Worm (Caenorhabditis elegans): Measurements from ENCODE around the gene wbp-2.

wbp-2 gene

DNA sequence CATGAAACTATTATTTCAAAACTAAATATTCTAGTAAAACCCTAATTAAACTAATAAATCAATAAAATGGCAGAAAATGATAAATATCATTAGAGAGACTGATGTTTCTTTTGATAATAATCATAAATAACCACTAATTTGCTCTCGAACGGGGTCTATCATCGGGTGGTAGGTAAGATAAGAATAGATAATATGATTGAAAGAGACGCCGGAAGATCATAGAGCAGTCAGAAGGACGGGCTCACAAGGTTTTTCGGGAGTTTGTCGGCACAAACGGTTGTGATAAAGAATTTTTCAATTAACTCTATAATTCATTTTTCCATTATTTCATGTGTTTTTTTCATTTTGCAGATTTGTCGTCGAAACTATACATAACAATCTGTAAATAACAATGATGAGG lies 28.5 kb upstream of the wbp-2 start:
- TF ChIP-seq elt-2 (tag; optimal IDR thresholded peaks at IDR 0.05) (peak; percentile 83), lin-14 (GFP tag; optimal IDR thresholded peaks at IDR 0.05) (peak; percentile 27), zag-1 (tag; optimal IDR thresholded peaks at IDR 0.05) (no peak), nhr-20 (tag; optimal IDR thresholded peaks at IDR 0.05) (peak; percentile 12), ztf-11 (tag; optimal IDR thresholded peaks at IDR 0.05) (no peak), pqm-1 (tag; optimal IDR thresholded peaks at IDR 0.05) (peak; percentile 3), nhr-90 (tag; optimal IDR thresholded peaks at IDR 0.05; ENCODE audit: poor library complexity) (peak; percentile 13)

- TF ChIP-seq snu-23 (GFP tag; optimal IDR thresholded peaks at IDR 0.05) (no peak), skn-1 (tag; optimal IDR thresholded peaks at IDR 0.05) (peak; percentile 1), snpc-4 (tag; optimal IDR thresholded peaks at IDR 0.05) (no peak), ceh-82 (tag; optimal IDR thresholded peaks at IDR 0.05) (peak in 1 of 3 experiments; percentile 15), ceh-8 (GFP tag; optimal IDR thresholded peaks at IDR 0.05) (no peak), lin-14 (GFP tag; optimal IDR thresholded peaks at IDR 0.05) (peak; percentile 24), nhr-11 (tag; optimal IDR thresholded peaks at IDR 0.05) (no peak), hlh-4 (tag; optimal IDR thresholded peaks at IDR 0.05) (no peak), mef-2 (tag; optimal IDR thresholded peaks at IDR 0.05) (no peak), aly-2 (tag; optimal IDR thresholded peaks at IDR 0.05) (no peak), nhr-90 (tag; optimal IDR thresholded peaks at IDR 0.05; ENCODE audit: poor library complexity) (no peak), jun-1 (tag; optimal IDR thresholded peaks at IDR 0.05) (no peak), vab-15 (tag; optimal IDR thresholded peaks at IDR 0.05) (no peak)
Measured at ce11 chrII:9303545-9303944, 26.0 kb upstream of the wbp-2 start.

- TF ChIP-seq nhr-20 (tag; optimal IDR thresholded peaks at IDR 0.05) (no peak), egl-13 (tag; optimal IDR thresholded peaks at IDR 0.05) (no peak), sox-4 (tag; optimal IDR thresholded peaks at IDR 0.05) (no peak)
Measured at ce11 chrII:9304849-9305248, 24.7 kb upstream of the wbp-2 start.

DNA sequence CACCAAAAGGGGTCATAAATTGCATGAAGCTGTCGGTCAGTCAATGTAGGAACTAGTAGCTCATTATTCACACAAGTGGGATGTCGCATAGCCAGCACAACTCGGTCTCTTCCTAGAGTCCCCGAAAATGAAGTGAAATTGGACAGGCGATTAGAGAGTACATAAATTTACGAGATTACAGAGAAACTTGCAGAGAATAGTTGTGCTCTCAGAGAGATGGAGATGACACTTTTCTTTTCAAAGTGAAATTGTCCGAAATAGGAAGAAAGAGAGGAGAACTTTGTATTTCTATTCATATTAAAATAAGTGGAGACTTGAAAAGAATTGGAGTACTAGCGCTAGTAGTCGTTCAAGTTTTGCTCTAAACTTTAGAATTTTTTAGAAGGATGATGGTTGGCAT lies 24.0 kb upstream of the wbp-2 start:
- no peak for TF ChIP-seq ceh-88 (GFP tag; IDR thresholded peaks at IDR 0.05)
- TF ChIP-seq nhr-11 (tag; optimal IDR thresholded peaks at IDR 0.05) = no peak
- peak; percentile 61 for TF ChIP-seq lin-14 (GFP tag; optimal IDR thresholded peaks at IDR 0.05)
- TF ChIP-seq xbp-1 (tag; optimal IDR thresholded peaks at IDR 0.05) = no peak
- TF ChIP-seq nhr-237 (tag; optimal IDR thresholded peaks at IDR 0.05) = no peak
- no peak for TF ChIP-seq aly-2 (tag; optimal IDR thresholded peaks at IDR 0.05)
- TF ChIP-seq snpc-4 (tag; optimal IDR thresholded peaks at IDR 0.05) = peak; percentile 5
- no peak for TF ChIP-seq efl-1 (optimal IDR thresholded peaks at IDR 0.05)
- peak in 1 of 2 experiments; percentile 84 for TF ChIP-seq efl-1 (GFP tag; optimal IDR thresholded peaks at IDR 0.05 in 1 of 2)

ce11 chrII:9306835-9307234 lies 22.7 kb upstream of the wbp-2 start:
- TF ChIP-seq lin-39 (tag; optimal IDR thresholded peaks at IDR 0.05) (peak; percentile 60), nhr-71 (tag; optimal IDR thresholded peaks at IDR 0.05) (peak; percentile 47), ztf-11 (tag; optimal IDR thresholded peaks at IDR 0.05) (no peak), sptf-1 (tag; optimal IDR thresholded peaks at IDR 0.05) (no peak), fkh-4 (tag; optimal IDR thresholded peaks at IDR 0.05; ENCODE audit: borderline replicate concordance) (peak; percentile 9), egl-13 (tag; optimal IDR thresholded peaks at IDR 0.05) (no peak), unc-130 (tag; optimal IDR thresholded peaks at IDR 0.05) (peak; percentile 42), rnt-1 (tag; optimal IDR thresholded peaks at IDR 0.05) (peak; percentile 70), lsy-2 (tag; optimal IDR thresholded peaks at IDR 0.05) (peak in 1 of 2 experiments; percentile 27), dsc-1 (tag; optimal IDR thresholded peaks at IDR 0.05) (peak; percentile 66), efl-1 (optimal IDR thresholded peaks at IDR 0.05) (no peak), efl-1 (GFP tag; optimal IDR thresholded peaks at IDR 0.05 in 1 of 2) (peak in 1 of 2 experiments; percentile 20), aha-1 (tag; optimal IDR thresholded peaks at IDR 0.05) (no peak), lin-14 (GFP tag; optimal IDR thresholded peaks at IDR 0.05) (peak; percentile 78), skn-1 (tag; optimal IDR thresholded peaks at IDR 0.05) (no peak)
